Worm (Caenorhabditis elegans) whole organism, midembryonic: ENCODE results near the gene Y39E4A.1.

Source experiments
- T22C8.4 ChIP-seq: fragments of 200-800 bp; sonication (Bioruptor generic); IDR thresholded peaks from 2 replicates; pipeline ENCODE4 v1.3.6; 2022; ENCODE audit warnings: missing genetic modification characterization, missing compliant biosample characterization
- cog-1 ChIP-seq: sonication (generic microtip); optimal IDR thresholded peaks from 2 replicates; lab custom pipeline; 2016; ENCODE audit warnings: missing genetic modification characterization, missing compliant biosample characterization
- flt-1 ChIP-seq: fragments of 200-800 bp; sonication (Bioruptor generic); IDR thresholded peaks from 2 replicates; pipeline ENCODE4 v1.3.6; 2022; ENCODE audit warnings: missing genetic modification characterization, missing compliant biosample characterization
- klf-2 ChIP-seq: fragments of 200-800 bp; sonication (Bioruptor generic); conservative IDR thresholded peaks from 2 replicates; pipeline ENCODE4 v1.3.6; 2022; ENCODE audit warnings: missing genetic modification reagents, missing genetic modification characterization, missing compliant biosample characterization
- med-1 ChIP-seq: sonication (generic microtip); optimal IDR thresholded peaks from 2 replicates; lab custom pipeline; 2017; ENCODE audit warnings: missing genetic modification characterization, mild to moderate bottlenecking, missing compliant biosample characterization, antibody characterized with exemption, missing genetic modification reagents; ENCODE audit not compliant: insufficient read depth
- ref-1 ChIP-seq: fragments of 200-800 bp; sonication (Bioruptor generic); conservative IDR thresholded peaks from 2 replicates; pipeline ENCODE4 v1.3.6; 2022; ENCODE audit warnings: missing genetic modification reagents, missing genetic modification characterization, missing compliant biosample characterization
- tab-1 ChIP-seq: fragments of 200-800 bp; sonication (Bioruptor generic); IDR thresholded peaks from 2 replicates; pipeline ENCODE4 v1.3.6; 2022; ENCODE audit warnings: missing genetic modification characterization, missing compliant biosample characterization
- ztf-23 ChIP-seq: fragments of 200-800 bp; sonication (Bioruptor generic); IDR thresholded peaks from 2 replicates; pipeline ENCODE4 v1.3.6; 2022; ENCODE audit warnings: missing genetic modification reagents, missing genetic modification characterization, missing compliant biosample characterization
- ztf-29 ChIP-seq: fragments of 200-800 bp; sonication (Bioruptor generic); IDR thresholded peaks from 2 replicates; pipeline ENCODE4 v1.3.6; 2022; ENCODE audit warnings: missing genetic modification reagents, missing genetic modification characterization, missing compliant biosample characterization

Gene Y39E4A.1

ce11 chrIII:12920810-12921209, 30.4 kb upstream of the Y39E4A.1 start:
- TF ChIP-seq med-1: no peak

DNA sequence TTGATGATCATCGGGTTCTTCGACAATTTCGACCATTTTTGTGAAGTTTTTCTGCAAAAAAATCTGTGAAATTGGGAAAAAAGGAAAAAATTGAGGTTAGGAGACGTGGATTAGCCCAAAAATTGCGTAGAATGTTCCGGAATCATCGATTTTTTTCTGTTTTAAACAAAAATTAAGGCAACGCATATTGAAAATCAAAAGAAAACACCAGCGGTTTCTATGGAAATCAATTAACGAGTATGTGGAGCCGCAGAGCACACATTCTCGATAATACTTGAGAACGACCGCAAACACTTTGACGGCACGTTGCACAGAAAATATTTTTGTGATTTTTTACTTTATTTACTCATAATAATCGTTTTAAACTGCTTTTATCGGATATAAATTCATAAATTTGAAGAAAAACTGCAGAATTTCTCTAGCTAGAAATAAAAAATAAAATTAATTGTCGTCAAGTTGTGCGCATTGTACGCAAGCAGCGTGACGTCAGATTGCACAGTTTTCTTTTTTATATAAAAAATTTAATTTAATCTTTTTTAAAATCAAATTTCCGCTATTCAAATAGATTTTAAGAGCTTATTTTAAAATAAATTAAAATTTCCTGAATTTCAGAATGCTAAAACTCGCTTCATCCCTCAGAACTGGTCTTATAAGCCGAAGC, 25.1 kb upstream of the Y39E4A.1 start, which contains the start of the genes npp-25 and mrps-10:
Gene npp-25, minus strand, starts transcription at position 51 of the 661 bp plus-strand sequence.
Gene mrps-10, plus strand, starts transcription at position 611 of the 661 bp plus-strand sequence.
- TF ChIP-seq T22C8.4 (no peak), cog-1 (tag; lab: Kevin White, UChicago) (no peak), ztf-23 (GFP tag; lab: Robert Waterston, UW) (no peak), tab-1 (GFP tag; lab: Robert Waterston, UW) (no peak), ref-1 (no peak), flt-1 (GFP tag; lab: Robert Waterston, UW) (no peak), klf-2 (GFP tag; lab: Robert Waterston, UW) (no peak)

ce11 chrIII:12929573-12929972, 21.6 kb upstream of the Y39E4A.1 start, which contains the start of gene Y37D8A.19:
Gene Y37D8A.19 (plus strand): TSS chrIII:12929873.
- TF ChIP-seq cog-1 (tag; lab: Kevin White, UChicago) (no peak), ztf-29 (GFP tag; lab: Robert Waterston, UW) (no peak), klf-2 (GFP tag; lab: Robert Waterston, UW) (no peak), ztf-23 (GFP tag; lab: Robert Waterston, UW) (no peak), tab-1 (GFP tag; lab: Robert Waterston, UW) (no peak), T22C8.4 (no peak), flt-1 (GFP tag; lab: Robert Waterston, UW) (no peak), med-1 (no peak), ref-1 (no peak)

DNA sequence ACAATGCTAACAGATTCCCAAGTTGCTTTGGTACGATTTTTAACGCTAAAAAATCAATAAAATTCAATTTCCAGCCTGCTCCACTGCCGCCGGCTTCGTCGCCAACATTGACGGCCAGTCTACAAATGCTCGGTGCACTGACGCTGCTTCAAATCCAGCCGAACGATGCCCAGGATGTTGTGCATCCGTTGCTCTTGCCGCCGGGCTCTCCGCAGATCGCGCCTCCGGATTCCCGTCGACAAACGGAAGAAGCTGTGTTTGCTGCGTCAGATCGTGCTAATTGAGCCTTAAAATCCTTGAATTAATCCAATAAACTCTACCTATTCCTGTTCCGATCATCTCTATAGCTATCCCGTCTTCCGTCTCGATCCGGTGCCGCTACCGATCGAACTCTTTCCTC, 20.1 kb upstream of the Y39E4A.1 start:
- no peak for TF ChIP-seq med-1
- TF ChIP-seq flt-1 (GFP tag; lab: Robert Waterston, UW): no peak
- TF ChIP-seq tab-1 (GFP tag; lab: Robert Waterston, UW): no peak
- TF ChIP-seq cog-1 (tag; lab: Kevin White, UChicago): no peak
- no peak for TF ChIP-seq T22C8.4

DNA sequence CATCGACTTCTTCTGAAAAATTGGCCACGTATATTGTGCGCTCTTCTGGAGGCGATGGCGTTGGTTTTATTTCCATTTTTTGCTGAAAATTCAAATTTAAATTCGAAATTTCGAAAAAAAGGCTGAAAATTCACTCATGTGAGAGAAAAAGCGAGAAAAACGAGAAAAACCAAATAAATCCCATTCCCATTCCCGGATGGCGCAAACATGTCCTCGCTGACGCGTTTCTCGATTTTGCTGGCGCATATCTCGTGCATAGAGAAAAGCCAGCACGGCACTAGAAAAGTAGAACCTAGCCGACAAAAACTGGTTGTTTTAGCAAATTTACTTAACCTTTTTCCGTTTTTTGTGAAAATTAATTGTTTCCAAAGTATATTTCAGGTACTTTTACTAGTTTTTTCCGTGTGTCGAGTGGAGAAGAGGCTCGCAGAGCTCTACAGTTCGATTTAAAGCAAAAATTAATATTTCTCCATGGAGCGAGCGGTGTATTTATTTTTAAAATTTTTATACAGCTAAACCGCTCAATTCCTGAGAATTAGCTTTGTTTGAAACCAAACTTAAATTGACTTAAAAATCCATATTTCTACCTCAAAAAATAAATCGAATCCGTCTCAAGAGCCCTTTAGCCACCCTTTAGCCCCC, 19.3 kb upstream of the Y39E4A.1 start, which contains the start of gene rbm-7:
Gene rbm-7, minus strand, starts transcription at position 82 of the 642 bp plus-strand sequence.
- TF ChIP-seq ref-1: no peak
- no peak for TF ChIP-seq cog-1 (tag; lab: Kevin White, UChicago)
- TF ChIP-seq flt-1 (GFP tag; lab: Robert Waterston, UW): no peak
- TF ChIP-seq T22C8.4: no peak
- TF ChIP-seq tab-1 (GFP tag; lab: Robert Waterston, UW): no peak
- no peak for TF ChIP-seq klf-2 (GFP tag; lab: Robert Waterston, UW)

- TF ChIP-seq ztf-29 (GFP tag; lab: Robert Waterston, UW): no peak
- no peak for TF ChIP-seq ztf-23 (GFP tag; lab: Robert Waterston, UW)
- TF ChIP-seq flt-1 (GFP tag; lab: Robert Waterston, UW): no peak
Observed at ce11 chrIII:12932776-12933175, 18.4 kb upstream of the Y39E4A.1 start.

DNA sequence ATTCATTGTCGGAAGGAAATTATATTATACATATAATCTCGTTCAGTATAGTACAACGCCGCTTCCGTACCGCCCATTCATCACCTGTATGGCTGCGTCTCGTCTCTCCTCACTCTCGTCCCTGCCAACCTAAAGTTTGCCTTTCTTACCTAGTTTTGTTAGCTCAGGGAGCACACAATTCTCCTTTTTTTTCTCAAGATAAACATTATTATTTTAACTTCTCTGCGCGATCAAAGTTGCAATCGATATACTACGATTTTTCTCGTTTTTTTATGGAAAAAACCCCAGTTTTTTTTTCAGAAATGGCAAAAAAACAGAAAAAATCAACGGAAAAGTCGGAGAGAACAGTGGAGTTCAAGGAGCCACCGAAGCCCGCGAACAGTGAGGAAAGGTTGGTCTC, 16.8 kb upstream of the Y39E4A.1 start, which contains the start of gene epg-3:
Gene epg-3, plus strand, starts transcription at position 301 of the 400 bp plus-strand sequence.
- no peak for TF ChIP-seq cog-1 (tag; lab: Kevin White, UChicago)
- TF ChIP-seq tab-1 (GFP tag; lab: Robert Waterston, UW): no peak
- TF ChIP-seq klf-2 (GFP tag; lab: Robert Waterston, UW): no peak
- TF ChIP-seq med-1: no peak
- no peak for TF ChIP-seq T22C8.4
- no peak for TF ChIP-seq ref-1
- TF ChIP-seq flt-1 (GFP tag; lab: Robert Waterston, UW): no peak
- TF ChIP-seq ztf-29 (GFP tag; lab: Robert Waterston, UW): no peak
- no peak for TF ChIP-seq ztf-23 (GFP tag; lab: Robert Waterston, UW)

- no peak for TF ChIP-seq med-1
Observed at ce11 chrIII:12942307-12942706, 8.9 kb upstream of the Y39E4A.1 start, which contains the start of gene unc-25. Gene unc-25 (plus strand): TSS chrIII:12942651.

DNA sequence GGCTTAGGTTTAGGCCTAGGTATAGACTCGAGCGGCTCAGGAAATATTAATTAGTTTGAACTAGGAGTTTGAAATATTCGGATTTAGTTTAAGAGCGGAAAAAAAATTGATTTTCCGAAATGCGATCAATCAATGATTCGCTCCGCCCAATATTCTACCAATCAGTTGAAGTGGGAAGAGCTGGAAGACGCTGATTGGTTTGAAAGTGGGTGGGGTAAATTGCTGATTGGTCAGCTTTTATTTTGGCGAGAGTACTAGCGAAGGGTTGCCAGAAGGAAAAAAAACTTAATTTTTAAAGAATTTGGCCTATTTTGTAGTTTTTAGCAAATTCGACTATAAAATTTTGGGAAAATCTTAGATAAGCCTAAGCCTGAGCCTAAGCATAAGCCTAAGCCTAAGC, 7.1 kb upstream of the Y39E4A.1 start:
- no peak for TF ChIP-seq cog-1 (tag; lab: Kevin White, UChicago)
- no peak for TF ChIP-seq tab-1 (GFP tag; lab: Robert Waterston, UW)
- TF ChIP-seq ztf-23 (GFP tag; lab: Robert Waterston, UW): no peak
- no peak for TF ChIP-seq ztf-29 (GFP tag; lab: Robert Waterston, UW)
- TF ChIP-seq klf-2 (GFP tag; lab: Robert Waterston, UW): no peak
- no peak for TF ChIP-seq T22C8.4
- no peak for TF ChIP-seq med-1
- TF ChIP-seq ref-1: no peak
- no peak for TF ChIP-seq flt-1 (GFP tag; lab: Robert Waterston, UW)

DNA sequence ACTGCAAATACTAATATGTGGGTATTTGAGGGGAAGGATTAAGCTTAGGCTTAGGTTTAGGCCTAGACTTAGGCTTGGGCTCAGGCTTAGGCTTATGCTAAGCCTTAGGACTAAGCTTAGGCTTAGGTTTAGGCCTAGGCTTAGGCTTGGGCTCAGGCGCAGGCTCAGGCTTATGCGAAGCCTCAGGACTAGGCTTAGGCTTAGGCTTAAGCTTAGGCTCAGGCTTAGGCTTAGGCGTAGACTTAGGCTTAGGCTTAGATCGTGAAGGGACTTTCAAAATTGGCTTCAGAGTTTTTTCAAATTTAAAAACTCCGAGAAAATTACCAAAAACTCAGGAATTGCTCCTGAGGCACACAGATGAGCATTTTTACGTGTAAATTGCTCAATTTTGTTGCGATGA, 6.1 kb upstream of the Y39E4A.1 start:
- TF ChIP-seq flt-1 (GFP tag; lab: Robert Waterston, UW) (no peak), T22C8.4 (no peak), ztf-29 (GFP tag; lab: Robert Waterston, UW) (peak; percentile 58; the same call in 1 of the 2 replicates)

DNA sequence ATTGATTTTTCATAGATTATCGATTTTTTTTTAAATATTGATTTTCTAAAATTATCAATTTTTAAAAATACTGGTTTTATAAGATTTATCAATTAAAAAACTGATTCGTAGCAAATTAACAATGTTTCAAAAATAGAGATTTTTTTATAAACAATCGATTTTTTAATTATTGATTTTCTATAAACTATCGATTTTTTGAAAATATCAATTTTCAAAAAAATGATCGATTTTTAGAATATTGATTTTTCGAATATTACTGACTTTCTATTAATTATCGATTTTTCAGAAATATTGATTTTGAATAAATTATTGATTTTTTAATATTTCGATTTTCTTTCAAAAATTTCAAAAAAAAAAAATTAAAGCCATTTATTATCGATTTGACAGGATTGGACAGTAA, 1.4 kb downstream of the Y39E4A.1 start:
- TF ChIP-seq T22C8.4 (peak; percentile 24), ref-1 (no peak)
